Worm (Caenorhabditis elegans): Measurements from ENCODE around the gene rab-1.

The rab-1 gene

DNA sequence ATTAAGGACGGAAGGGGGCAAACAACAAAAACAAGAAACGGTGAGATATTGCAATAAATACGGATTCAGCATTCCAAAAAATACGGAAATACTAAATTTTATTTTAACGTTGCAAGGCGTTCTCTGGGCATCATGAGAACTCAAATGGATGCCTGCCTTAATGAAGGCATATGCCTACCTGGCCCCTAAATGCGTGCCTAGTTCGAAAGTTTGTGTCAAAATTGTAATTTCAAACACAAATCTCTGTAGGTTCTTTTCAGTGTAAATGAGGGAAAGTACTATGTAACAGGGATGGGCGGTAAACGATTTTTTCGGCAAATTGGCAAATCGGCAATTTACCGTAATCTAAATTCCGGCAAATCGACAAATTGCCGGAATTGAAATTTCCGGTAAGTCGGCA lies 38.3 kb upstream of the rab-1 start:
- TF ChIP-seq unc-120 (tag; optimal IDR thresholded peaks at IDR 0.05; ENCODE audit: poor library complexity, severe bottlenecking) (no peak), lin-32 (GFP tag; optimal IDR thresholded peaks at IDR 0.05) (no peak), drap-1 (GFP tag; optimal IDR thresholded peaks at IDR 0.05) (no peak), sem-2 (GFP tag; optimal IDR thresholded peaks at IDR 0.05) (no peak), mep-1 (tag; optimal IDR thresholded peaks at IDR 0.05) (no peak), flh-1 (GFP tag; optimal IDR thresholded peaks at IDR 0.05) (no peak), mab-5 (tag; optimal IDR thresholded peaks at IDR 0.05) (no peak), lin-13 (tag; optimal IDR thresholded peaks at IDR 0.05) (no peak), ztf-11 (tag; optimal IDR thresholded peaks at IDR 0.05) (no peak), elt-1 (tag; optimal IDR thresholded peaks at IDR 0.05; ENCODE audit: borderline replicate concordance, insufficient read depth) (no peak), mls-2 (tag; optimal IDR thresholded peaks at IDR 0.05) (no peak)

DNA sequence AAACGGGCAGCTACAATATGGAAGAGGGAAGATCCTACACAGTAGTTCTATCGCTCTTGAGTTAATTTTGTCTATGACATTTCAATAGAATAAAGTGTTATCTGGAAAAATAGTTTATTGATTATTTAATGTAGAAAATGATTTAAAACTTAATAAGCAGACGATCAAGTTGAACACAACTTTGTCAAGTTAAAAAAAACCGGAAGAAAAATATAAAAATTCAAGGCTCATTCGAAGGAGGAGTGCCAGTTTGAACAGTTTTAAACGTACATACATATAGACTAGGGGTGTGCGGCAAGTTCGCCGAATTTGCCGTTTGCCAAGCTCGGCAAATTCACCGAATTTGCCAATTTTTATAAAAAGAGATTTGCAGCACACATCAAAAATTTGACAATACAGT lies 35.4 kb upstream of the rab-1 start, which contains the start of gene egl-2:
Gene egl-2 (minus strand): TSS at position 101 of the 400 bp plus-strand sequence.
- TF ChIP-seq unc-62 (GFP tag; optimal IDR thresholded peaks at IDR 0.05) (no peak), elt-3 (tag; optimal IDR thresholded peaks at IDR 0.05) (no peak)

DNA sequence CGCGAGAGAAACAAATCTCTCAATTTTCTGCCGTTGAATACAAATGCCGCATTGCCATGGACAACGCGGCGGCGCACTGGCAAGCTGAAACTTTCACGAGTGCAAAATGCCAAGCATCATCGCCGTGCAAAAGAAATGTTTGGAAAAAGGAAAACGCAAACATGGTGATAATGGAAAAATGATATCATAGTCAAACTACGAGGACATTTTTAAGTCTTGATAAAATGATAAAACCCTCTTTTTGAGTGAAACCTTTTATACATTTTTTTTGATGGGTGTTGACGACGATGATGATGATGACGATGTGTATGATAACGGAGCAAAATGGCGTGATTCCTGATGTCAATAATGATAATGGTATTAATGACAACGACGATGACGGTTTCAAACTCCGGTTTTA lies 23.5 kb upstream of the rab-1 start:
- TF ChIP-seq nhr-28 (tag; optimal IDR thresholded peaks at IDR 0.05), result no peak
- no peak for TF ChIP-seq ceh-39 (tag; optimal IDR thresholded peaks at IDR 0.05)
- no peak for TF ChIP-seq unc-120 (tag; optimal IDR thresholded peaks at IDR 0.05; ENCODE audit: poor library complexity, severe bottlenecking)
- no peak for TF ChIP-seq lin-13 (tag; optimal IDR thresholded peaks at IDR 0.05)
- TF ChIP-seq snpc-4 (tag; optimal IDR thresholded peaks at IDR 0.05), result no peak
- no peak for TF ChIP-seq tbx-8 (GFP tag; optimal IDR thresholded peaks at IDR 0.05)
- no peak for TF ChIP-seq bed-3 (GFP tag; optimal IDR thresholded peaks at IDR 0.05)

DNA sequence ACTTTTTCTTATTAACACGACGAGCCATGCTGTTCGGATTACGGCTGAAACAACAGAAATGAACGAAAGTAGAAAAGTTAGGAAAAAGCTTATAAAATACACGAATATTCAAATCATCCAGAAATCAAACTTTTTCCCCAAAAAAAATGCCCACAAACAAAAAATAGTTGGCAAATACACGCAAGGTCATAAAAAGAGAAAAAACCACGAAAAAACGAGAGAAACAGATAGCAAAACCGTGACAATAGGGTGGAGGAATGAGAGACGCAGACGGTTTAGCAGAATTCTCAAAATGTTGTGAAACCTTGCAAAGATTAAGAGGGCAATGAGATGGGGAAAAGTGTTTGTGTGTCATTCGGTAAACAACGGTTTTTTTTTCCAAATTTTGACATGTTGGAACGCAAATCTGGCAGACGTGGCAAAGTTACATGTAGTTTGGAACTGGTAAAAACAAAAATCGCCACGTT lies 21.9 kb upstream of the rab-1 start, which contains the start of gene tank-1:
Gene tank-1 (minus strand): TSS at position 51 of the 467 bp plus-strand sequence.
- TF ChIP-seq zip-8 (tag; optimal IDR thresholded peaks at IDR 0.05) (no peak), lin-32 (GFP tag; optimal IDR thresholded peaks at IDR 0.05) (no peak), ceh-39 (tag; optimal IDR thresholded peaks at IDR 0.05) (no peak), unc-62 (GFP tag; optimal IDR thresholded peaks at IDR 0.05) (no peak), nhr-237 (tag; optimal IDR thresholded peaks at IDR 0.05) (no peak), nhr-28 (tag; optimal IDR thresholded peaks at IDR 0.05) (no peak), blmp-1 (tag; optimal IDR thresholded peaks at IDR 0.05) (no peak), unc-39 (tag; optimal IDR thresholded peaks at IDR 0.05) (no peak), sptf-1 (tag; optimal IDR thresholded peaks at IDR 0.05) (no peak), elt-1 (tag; optimal IDR thresholded peaks at IDR 0.05; ENCODE audit: borderline replicate concordance, insufficient read depth) (no peak), mls-2 (tag; optimal IDR thresholded peaks at IDR 0.05) (no peak), bed-3 (GFP tag; optimal IDR thresholded peaks at IDR 0.05) (no peak), unc-120 (tag; optimal IDR thresholded peaks at IDR 0.05; ENCODE audit: poor library complexity, severe bottlenecking) (no peak), mab-5 (tag; optimal IDR thresholded peaks at IDR 0.05) (no peak), hlh-1 (tag; optimal IDR thresholded peaks at IDR 0.05) (no peak), nhr-76 (tag; optimal IDR thresholded peaks at IDR 0.05) (no peak), tbx-8 (GFP tag; optimal IDR thresholded peaks at IDR 0.05) (no peak), lsy-2 (tag; optimal IDR thresholded peaks at IDR 0.05) (no peak), ceh-83 (GFP tag; optimal IDR thresholded peaks at IDR 0.05) (no peak), lin-13 (tag; optimal IDR thresholded peaks at IDR 0.05) (no peak)

DNA sequence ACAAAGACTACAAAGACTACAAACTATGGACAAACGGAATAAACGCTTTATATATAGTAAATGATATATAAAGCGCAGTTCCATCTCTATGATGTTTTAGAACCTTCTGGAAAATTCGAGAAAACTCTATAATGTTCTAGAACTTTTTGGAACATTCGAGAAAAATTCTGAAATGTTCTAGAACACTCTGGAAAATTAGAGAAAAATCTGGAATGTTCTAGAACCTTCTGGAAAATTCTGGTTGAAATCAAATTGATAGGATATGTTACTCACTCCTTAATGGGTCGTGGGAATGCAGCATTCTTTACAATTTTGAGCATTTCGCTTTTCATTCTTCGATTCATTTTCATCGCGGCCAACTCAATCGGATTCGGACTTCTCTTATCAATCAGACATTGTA lies 14.7 kb upstream of the rab-1 start:
- no peak for TF ChIP-seq unc-120 (tag; optimal IDR thresholded peaks at IDR 0.05; ENCODE audit: poor library complexity, severe bottlenecking)
- TF ChIP-seq tbx-8 (GFP tag; optimal IDR thresholded peaks at IDR 0.05), result no peak
- no peak for TF ChIP-seq unc-62 (GFP tag; optimal IDR thresholded peaks at IDR 0.05)
- TF ChIP-seq sem-2 (GFP tag; optimal IDR thresholded peaks at IDR 0.05), result no peak
- TF ChIP-seq lin-32 (GFP tag; optimal IDR thresholded peaks at IDR 0.05), result no peak
- no peak for TF ChIP-seq ceh-83 (GFP tag; optimal IDR thresholded peaks at IDR 0.05)
- TF ChIP-seq nhr-76 (tag; optimal IDR thresholded peaks at IDR 0.05), result no peak
- no peak for TF ChIP-seq nhr-28 (tag; optimal IDR thresholded peaks at IDR 0.05)
- no peak for TF ChIP-seq ham-2 (GFP tag; optimal IDR thresholded peaks at IDR 0.05)
- no peak for TF ChIP-seq cnd-1 (tag; optimal IDR thresholded peaks at IDR 0.05)
- no peak for TF ChIP-seq bed-3 (GFP tag; optimal IDR thresholded peaks at IDR 0.05)
- no peak for TF ChIP-seq ceh-43 (GFP tag; optimal IDR thresholded peaks at IDR 0.05)
- no peak for TF ChIP-seq pha-4 (tag; optimal IDR thresholded peaks at IDR 0.05)
- no peak for TF ChIP-seq snpc-4 (tag; optimal IDR thresholded peaks at IDR 0.05)

Data from whole organism, mixed stage, embryonic.